Worm (Caenorhabditis elegans) whole organism, L2 larva: ENCODE data around the gene T07A5.1.

ENCODE experiments used
- C34F6.9 ChIP-seq: fragments of 150-350 bp; optimal IDR thresholded peaks from 2 replicates; lab custom pipeline; 2014; ENCODE audit warnings: missing biosample characterization, missing genetic modification characterization
- F13H6.1 ChIP-seq: sonication (generic microtip); optimal IDR thresholded peaks from 2 replicates; lab custom pipeline; 2016; ENCODE audit warnings: missing genetic modification characterization, missing compliant biosample characterization
- R02D3.7 ChIP-seq: fragments of 150-350 bp; optimal IDR thresholded peaks from 2 replicates; lab custom pipeline; 2014; ENCODE audit warnings: missing biosample characterization, missing genetic modification characterization
- Y55F3AM.14 ChIP-seq: fragments of 200-800 bp; sonication (Bioruptor generic); optimal IDR thresholded peaks from 2 replicates; lab custom pipeline; 2018; ENCODE audit warnings: mild to moderate bottlenecking, missing genetic modification characterization, missing compliant biosample characterization
- ZK546.5 ChIP-seq: sonication (generic microtip); optimal IDR thresholded peaks from 2 replicates; lab custom pipeline; 2017; ENCODE audit warnings: missing biosample characterization, missing genetic modification characterization
- alr-1 ChIP-seq: fragments of 150-350 bp; optimal IDR thresholded peaks from 2 replicates; lab custom pipeline; 2014; ENCODE audit warnings: missing biosample characterization, missing genetic modification characterization
- aly-2 ChIP-seq: fragments of 150-350 bp; optimal IDR thresholded peaks from 2 replicates; lab custom pipeline; 2014; ENCODE audit warnings: missing biosample characterization, missing genetic modification characterization
- ama-1 ChIP-seq: fragments of 150-350 bp; optimal IDR thresholded peaks from 2 replicates; lab custom pipeline; 2018; ENCODE audit warnings: inconsistent platforms
- blmp-1 ChIP-seq: sonication (generic microtip); optimal IDR thresholded peaks from 2 replicates; lab custom pipeline; 2017; ENCODE audit warnings: missing genetic modification characterization, mild to moderate bottlenecking, missing compliant biosample characterization, antibody characterized with exemption, moderate library complexity; ENCODE audit not compliant: insufficient read depth
- ceh-16 ChIP-seq: fragments of 150-350 bp; optimal IDR thresholded peaks from 2 replicates; lab custom pipeline; 2014; ENCODE audit warnings: missing biosample characterization, missing genetic modification characterization
- ceh-82 ChIP-seq: fragments of 150-350 bp; optimal IDR thresholded peaks from 2 replicates; lab custom pipeline; 2014; ENCODE audit warnings: missing biosample characterization, missing genetic modification characterization
- crh-2 ChIP-seq: sonication (generic microtip); optimal IDR thresholded peaks from 2 replicates; lab custom pipeline; 2017; ENCODE audit warnings: missing biosample characterization, missing genetic modification characterization
- egl-27 ChIP-seq: sonication (generic microtip); optimal IDR thresholded peaks from 3 replicates; lab custom pipeline; 2017; ENCODE audit warnings: missing biosample characterization, missing genetic modification reagents, missing genetic modification characterization
- elt-1 ChIP-seq: fragments of 150-350 bp; optimal IDR thresholded peaks from 2 replicates; lab custom pipeline; 2014; ENCODE audit warnings: missing biosample characterization, missing genetic modification characterization
- elt-3 ChIP-seq: sonication (generic microtip); optimal IDR thresholded peaks from 2 replicates; lab custom pipeline; 2017; ENCODE audit warnings: missing biosample characterization, missing genetic modification characterization
- fos-1 ChIP-seq: fragments of 150-350 bp; optimal IDR thresholded peaks from 2 replicates; lab custom pipeline; 2014; ENCODE audit warnings: missing biosample characterization, missing genetic modification characterization
- gmeb-1 ChIP-seq: fragments of 150-350 bp; optimal IDR thresholded peaks from 2 replicates; lab custom pipeline; 2014; ENCODE audit warnings: missing biosample characterization, missing genetic modification characterization
- lin-11 ChIP-seq: fragments of 150-350 bp; sonication (generic microtip); optimal IDR thresholded peaks from 2 replicates; lab custom pipeline; 2014; ENCODE audit warnings: missing biosample characterization, missing genetic modification characterization, inconsistent platforms, mixed read lengths
- lin-13 ChIP-seq: fragments of 150-350 bp; optimal IDR thresholded peaks from 2 replicates; lab custom pipeline; 2014; ENCODE audit warnings: missing biosample characterization, missing genetic modification reagents, missing genetic modification characterization
- lin-39 ChIP-seq: fragments of 150-350 bp; optimal IDR thresholded peaks from 2 replicates; lab custom pipeline; 2014; ENCODE audit warnings: missing biosample characterization, missing genetic modification reagents, missing genetic modification characterization
- lsy-2 ChIP-seq, 2 experiments: fragments of 150-350 bp in 1 of 2; sonication (generic microtip) in 1 of 2; optimal IDR thresholded peaks; 2 replicates each; lab custom pipeline; 2014 to 2017; ENCODE audit warnings: missing biosample characterization in 2 of 2, missing genetic modification characterization in 2 of 2
- mbf-1 ChIP-seq: sonication (generic microtip); optimal IDR thresholded peaks from 2 replicates; lab custom pipeline; 2017; ENCODE audit warnings: missing biosample characterization, missing genetic modification characterization
- mdl-1 ChIP-seq, 2 experiments: fragments of 150-350 bp in 1 of 2; sonication (generic microtip) in 1 of 2; optimal IDR thresholded peaks; 2 replicates each; lab custom pipeline; 2017; ENCODE audit warnings: missing biosample characterization in 2 of 2, missing genetic modification characterization in 2 of 2
- nhr-10 ChIP-seq: sonication (generic microtip); optimal IDR thresholded peaks from 2 replicates; lab custom pipeline; 2017; ENCODE audit warnings: missing biosample characterization, missing genetic modification characterization
- nhr-11 ChIP-seq: fragments of 150-350 bp; optimal IDR thresholded peaks from 2 replicates; lab custom pipeline; 2014; ENCODE audit warnings: missing biosample characterization, missing genetic modification characterization
- nhr-12 ChIP-seq: fragments of 150-350 bp; optimal IDR thresholded peaks from 2 replicates; lab custom pipeline; 2014; ENCODE audit warnings: missing biosample characterization, missing genetic modification characterization
- nhr-129 ChIP-seq: fragments of 150-350 bp; optimal IDR thresholded peaks from 2 replicates; lab custom pipeline; 2014; ENCODE audit warnings: missing biosample characterization, missing genetic modification characterization
- nhr-21 ChIP-seq: fragments of 150-350 bp; optimal IDR thresholded peaks from 2 replicates; lab custom pipeline; 2014; ENCODE audit warnings: missing biosample characterization, missing genetic modification characterization
- nhr-23 ChIP-seq: fragments of 150-350 bp; optimal IDR thresholded peaks from 2 replicates; lab custom pipeline; 2014; ENCODE audit warnings: missing biosample characterization, missing genetic modification reagents, missing genetic modification characterization
- nhr-237 ChIP-seq: fragments of 150-350 bp; optimal IDR thresholded peaks from 2 replicates; lab custom pipeline; 2014; ENCODE audit warnings: missing biosample characterization, missing genetic modification characterization
- nhr-25 ChIP-seq: fragments of 150-350 bp; sonication (generic microtip); optimal IDR thresholded peaks from 3 replicates; lab custom pipeline; 2014; ENCODE audit warnings: missing biosample characterization, missing genetic modification characterization
- nhr-6 ChIP-seq: fragments of 150-350 bp; optimal IDR thresholded peaks from 2 replicates; lab custom pipeline; 2014; ENCODE audit warnings: missing biosample characterization, missing genetic modification characterization
- nhr-77 ChIP-seq: fragments of 150-350 bp; optimal IDR thresholded peaks from 2 replicates; lab custom pipeline; 2014; ENCODE audit warnings: missing biosample characterization, missing genetic modification characterization
- peb-1 ChIP-seq: fragments of 150-350 bp; optimal IDR thresholded peaks from 2 replicates; lab custom pipeline; 2014; ENCODE audit warnings: missing biosample characterization, missing genetic modification characterization
- sem-4 ChIP-seq: fragments of 150-350 bp; optimal IDR thresholded peaks from 2 replicates; lab custom pipeline; 2014; ENCODE audit warnings: missing biosample characterization, missing genetic modification reagents, missing genetic modification characterization
- skn-1 ChIP-seq: sonication (generic microtip); optimal IDR thresholded peaks from 2 replicates; lab custom pipeline; 2017; ENCODE audit warnings: missing biosample characterization, missing genetic modification characterization
- sma-3 ChIP-seq: sonication (generic microtip); optimal IDR thresholded peaks from 2 replicates; lab custom pipeline; 2016; ENCODE audit warnings: missing genetic modification reagents, missing genetic modification characterization, missing compliant biosample characterization
- sma-9 ChIP-seq, 2 experiments: fragments of 150-350 bp in 1 of 2; sonication (generic microtip) in 1 of 2; optimal IDR thresholded peaks; 2 replicates each; lab custom pipeline; 2014 to 2016; ENCODE audit warnings: missing genetic modification characterization in 2 of 2, mild to moderate bottlenecking in 1 of 2, missing biosample characterization in 1 of 2, missing compliant biosample characterization in 1 of 2, missing genetic modification reagents in 1 of 2, moderate library complexity in 1 of 2
- snpc-4 ChIP-seq: fragments of 150-350 bp; optimal IDR thresholded peaks from 2 replicates; lab custom pipeline; 2014; ENCODE audit warnings: missing biosample characterization, missing genetic modification characterization
- unc-39 ChIP-seq: fragments of 150-350 bp; optimal IDR thresholded peaks from 2 replicates; lab custom pipeline; 2014; ENCODE audit warnings: missing biosample characterization, missing genetic modification characterization
- unc-55 ChIP-seq: fragments of 150-350 bp; sonication (generic microtip); optimal IDR thresholded peaks from 3 replicates; lab custom pipeline; 2014; ENCODE audit warnings: missing biosample characterization, missing genetic modification reagents, missing genetic modification characterization
- unc-62 ChIP-seq: fragments of 150-350 bp; optimal IDR thresholded peaks from 2 replicates; lab custom pipeline; 2014; ENCODE audit warnings: missing biosample characterization, missing genetic modification reagents, missing genetic modification characterization
- zag-1 ChIP-seq: fragments of 150-350 bp; optimal IDR thresholded peaks from 2 replicates; lab custom pipeline; 2014; ENCODE audit warnings: missing biosample characterization, missing genetic modification characterization
- ztf-1 ChIP-seq: fragments of 200-800 bp; sonication (Bioruptor generic); conservative IDR thresholded peaks from 2 replicates; pipeline ENCODE4 v1.3.6; 2022; ENCODE audit warnings: missing genetic modification characterization, missing compliant biosample characterization

The T07A5.1 gene

DNA sequence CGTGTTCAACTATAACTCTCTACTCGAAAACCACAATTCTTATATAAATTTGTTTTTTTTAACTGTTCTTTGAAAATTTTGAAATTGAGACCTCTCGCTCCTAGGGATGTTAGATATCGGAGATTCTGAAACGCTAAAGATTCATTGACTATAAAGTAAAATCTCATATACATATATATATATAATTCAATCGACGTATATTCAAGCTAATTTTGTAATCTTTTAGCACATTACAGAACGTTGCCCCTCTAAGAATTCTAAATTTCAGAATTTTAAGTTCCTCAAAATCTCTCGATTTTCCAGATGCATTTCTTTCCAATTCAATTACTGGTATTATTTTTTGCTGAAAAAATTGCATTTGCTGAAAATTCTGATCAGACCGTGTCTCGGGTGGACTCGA is 27.2 kb downstream of the T07A5.1 start, which contains the start of gene pad-2:
TSS of gene pad-2 (plus strand) at position 301 of the 400 bp plus-strand sequence.
- no peak for TF ChIP-seq C34F6.9
- TF ChIP-seq sma-9 (GFP tag; optimal IDR thresholded peaks at IDR 0.05; lab: Kevin White, UChicago): no peak
- TF ChIP-seq sma-9 (tag; optimal IDR thresholded peaks at IDR 0.05; lab: Kevin White, UChicago): no peak
- no peak for TF ChIP-seq Y55F3AM.14
- TF ChIP-seq elt-3: no peak
- TF ChIP-seq lin-39 (tag; lab: Kevin White, UChicago): no peak
- no peak for TF ChIP-seq nhr-6 (tag; lab: Kevin White, UChicago)
- TF ChIP-seq aly-2: no peak
- TF ChIP-seq lin-13 (GFP tag; lab: Kevin White, UChicago): no peak
- TF ChIP-seq lin-11: no peak
- no peak for TF ChIP-seq nhr-11
- no peak for TF ChIP-seq unc-39 (tag; lab: Kevin White, UChicago)
- no peak for TF ChIP-seq lsy-2 (tag; optimal IDR thresholded peaks at IDR 0.05; lab: Kevin White, UChicago)
- no peak for TF ChIP-seq nhr-23 (tag; lab: Kevin White, UChicago)
- TF ChIP-seq fos-1 (tag; lab: Kevin White, UChicago): no peak
- no peak for TF ChIP-seq gmeb-1 (tag; lab: Kevin White, UChicago)
- no peak for TF ChIP-seq mbf-1 (tag; lab: Kevin White, UChicago)
- no peak for TF ChIP-seq ceh-82 (tag; lab: Kevin White, UChicago)
- TF ChIP-seq, all 48 proteins: peak for 0

DNA sequence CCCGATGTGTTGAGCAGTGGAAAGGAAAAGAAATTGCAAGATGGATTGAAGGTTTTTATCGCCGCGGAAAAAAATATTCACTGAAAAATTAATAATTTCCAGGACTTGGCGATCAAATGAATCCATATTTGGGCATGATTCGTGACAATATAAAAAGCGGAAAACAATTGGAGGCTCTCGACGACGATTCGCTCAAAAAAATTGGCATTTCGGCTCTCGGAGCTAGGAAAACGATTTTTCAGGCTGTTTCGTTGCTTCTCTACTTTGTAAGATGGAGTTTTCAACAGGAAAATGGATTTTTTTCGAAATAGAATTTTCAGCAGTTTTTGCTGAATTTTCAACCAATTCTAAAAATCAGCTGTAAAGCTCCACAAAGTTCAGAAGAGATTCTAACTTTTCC is 34.2 kb downstream of the T07A5.1 start:
- TF ChIP-seq elt-1 (no peak), C34F6.9 (no peak), nhr-6 (tag; lab: Kevin White, UChicago) (no peak), mbf-1 (tag; lab: Kevin White, UChicago) (no peak), nhr-129 (tag; lab: Kevin White, UChicago) (no peak), ceh-16 (tag; lab: Kevin White, UChicago) (no peak), aly-2 (no peak), nhr-21 (tag; lab: Kevin White, UChicago) (no peak), sma-3 (no peak), lin-39 (tag; lab: Kevin White, UChicago) (no peak), unc-62 (GFP tag; lab: Kevin White, UChicago) (no peak), nhr-237 (tag; lab: Kevin White, UChicago) (no peak), nhr-11 (no peak), peb-1 (tag; lab: Kevin White, UChicago) (no peak), Y55F3AM.14 (no peak), F13H6.1 (tag; lab: Kevin White, UChicago) (no peak)

DNA sequence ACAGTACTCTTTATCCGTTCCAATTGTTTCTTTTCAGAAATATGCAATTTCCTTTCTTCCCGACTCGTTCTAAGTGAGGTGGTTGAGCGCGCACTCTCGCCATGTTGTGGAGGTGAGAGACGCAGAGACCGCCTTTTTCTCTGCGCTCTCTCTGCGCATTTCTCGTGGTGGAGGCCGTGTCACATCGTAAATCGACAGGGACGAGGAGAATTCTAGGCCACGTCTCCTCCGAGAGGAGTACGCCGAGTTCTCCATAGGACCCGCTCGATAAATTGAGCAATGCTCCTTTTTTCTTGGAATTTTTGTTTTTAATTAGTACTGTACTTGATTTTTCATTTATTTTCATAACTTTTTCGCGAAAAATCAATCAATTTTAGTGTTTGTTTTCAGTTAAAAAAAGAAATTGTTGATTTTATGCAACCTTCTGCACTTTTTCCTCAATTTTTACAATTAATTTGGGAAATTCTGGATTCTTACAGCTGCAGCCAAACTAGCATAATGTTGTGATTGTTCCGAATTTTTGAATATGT is 35.2 kb downstream of the T07A5.1 start, which contains the start of gene cnk-1:
TSS of gene cnk-1 (plus strand) at position 480 of the 530 bp plus-strand sequence.
- TF ChIP-seq lin-11 (no peak), ceh-16 (tag; lab: Kevin White, UChicago) (no peak), ceh-82 (tag; lab: Kevin White, UChicago) (no peak), egl-27 (no peak), peb-1 (tag; lab: Kevin White, UChicago) (no peak), nhr-23 (tag; lab: Kevin White, UChicago) (no peak), mbf-1 (tag; lab: Kevin White, UChicago) (no peak), lsy-2 (tag; optimal IDR thresholded peaks at IDR 0.05; lab: Kevin White, UChicago) (peak; percentile 63 to 84), snpc-4 (tag; lab: Kevin White, UChicago) (no peak), crh-2 (peak; percentile 73), ama-1 (lab: Kevin White, UChicago) (no peak), unc-62 (GFP tag; lab: Kevin White, UChicago) (no peak), nhr-25 (tag; lab: Kevin White, UChicago) (peak; percentile 56), nhr-12 (tag; lab: Kevin White, UChicago) (no peak), gmeb-1 (tag; lab: Kevin White, UChicago) (peak; percentile 71), Y55F3AM.14 (no peak), nhr-77 (tag; lab: Kevin White, UChicago) (no peak), elt-1 (no peak), nhr-6 (tag; lab: Kevin White, UChicago) (no peak), mdl-1 (tag; optimal IDR thresholded peaks at IDR 0.05; lab: Kevin White, UChicago) (peak in 1 of 2 experiments; percentile 24), nhr-21 (tag; lab: Kevin White, UChicago) (peak; percentile 36), nhr-10 (tag; lab: Kevin White, UChicago) (no peak), unc-55 (GFP tag; lab: Kevin White, UChicago) (peak; percentile 80), lin-39 (tag; lab: Kevin White, UChicago) (no peak), nhr-237 (tag; lab: Kevin White, UChicago) (no peak), C34F6.9 (peak; percentile 62), fos-1 (tag; lab: Kevin White, UChicago) (peak; percentile 13), blmp-1 (tag; lab: Kevin White, UChicago) (no peak), lin-13 (GFP tag; lab: Kevin White, UChicago) (peak; percentile 57), zag-1 (no peak), sma-3 (peak; percentile 82), elt-3 (no peak), sem-4 (tag; lab: Kevin White, UChicago) (peak; percentile 13), alr-1 (no peak), R02D3.7 (tag; lab: Kevin White, UChicago) (peak; percentile 48), ZK546.5 (tag; lab: Kevin White, UChicago) (no peak), ztf-1 (GFP tag; lab: Robert Waterston, UW) (no peak), nhr-11 (no peak), aly-2 (no peak), sma-9 (GFP tag; optimal IDR thresholded peaks at IDR 0.05; lab: Kevin White, UChicago) (peak; percentile 74), sma-9 (tag; optimal IDR thresholded peaks at IDR 0.05; lab: Kevin White, UChicago) (no peak), nhr-129 (tag; lab: Kevin White, UChicago) (peak; percentile 59), skn-1 (tag; lab: Kevin White, UChicago) (no peak)
